Worm (Caenorhabditis elegans): Measurements from ENCODE around the gene nhr-139.
A peak's percentile ranks its signal among the peaks of the same experiment; 100 is the strongest.

nhr-139 gene

ce11 chrV:6991771-6992170, 4.2 kb upstream of the nhr-139 start, which contains the start of gene nhr-162:
Gene nhr-162 (minus strand): TSS chrV:6991871.
- TF ChIP-seq fkh-8 (tag; optimal IDR thresholded peaks at IDR 0.05) (peak; percentile 24), nhr-84 (tag; optimal IDR thresholded peaks at IDR 0.05) (no peak), pag-3 (tag; optimal IDR thresholded peaks at IDR 0.05; ENCODE audit: borderline replicate concordance, insufficient read depth) (no peak), aly-2 (tag; optimal IDR thresholded peaks at IDR 0.05) (no peak), efl-3 (GFP tag; optimal IDR thresholded peaks at IDR 0.05) (no peak), vab-15 (tag; optimal IDR thresholded peaks at IDR 0.05) (no peak), dsc-1 (tag; optimal IDR thresholded peaks at IDR 0.05) (no peak)

- TF ChIP-seq efl-1 (optimal IDR thresholded peaks at IDR 0.05): no peak
- TF ChIP-seq efl-1 (GFP tag; optimal IDR thresholded peaks at IDR 0.05 in 1 of 2): peak in 1 of 2 experiments; percentile 1
- peak; percentile 60 for TF ChIP-seq nhr-85 (tag)
- no peak for TF ChIP-seq elt-3 (tag; optimal IDR thresholded peaks at IDR 0.05)
- peak; percentile 21 for TF ChIP-seq fkh-8 (tag; optimal IDR thresholded peaks at IDR 0.05)
- TF ChIP-seq lin-39 (tag; optimal IDR thresholded peaks at IDR 0.05): no peak
Measured at ce11 chrV:6989626-6990138, 2.1 kb upstream of the nhr-139 start, which contains the start of gene nhr-140. Gene nhr-140 (minus strand): TSS chrV:6989676.

- TF ChIP-seq nhr-90 (tag; optimal IDR thresholded peaks at IDR 0.05; ENCODE audit: poor library complexity): no peak
- no peak for TF ChIP-seq C34B4.2 (tag; optimal IDR thresholded peaks at IDR 0.05)
- TF ChIP-seq pqm-1 (tag; optimal IDR thresholded peaks at IDR 0.05): no peak
- TF ChIP-seq nhr-20 (tag; optimal IDR thresholded peaks at IDR 0.05): no peak
- no peak for TF ChIP-seq C16A3.4 (tag; optimal IDR thresholded peaks at IDR 0.05)
- TF ChIP-seq fos-1 (tag; optimal IDR thresholded peaks at IDR 0.05): no peak
- no peak for TF ChIP-seq dpl-1 (GFP tag; optimal IDR thresholded peaks at IDR 0.05)
- TF ChIP-seq nhr-12 (tag; optimal IDR thresholded peaks at IDR 0.05): no peak
- TF ChIP-seq lir-3 (tag; optimal IDR thresholded peaks at IDR 0.05; ENCODE audit: poor library complexity): no peak
- TF ChIP-seq nhr-28 (tag; optimal IDR thresholded peaks at IDR 0.05): no peak
- TF ChIP-seq nhr-85 (tag): no peak
- TF ChIP-seq rnt-1 (tag; optimal IDR thresholded peaks at IDR 0.05): no peak
- no peak for TF ChIP-seq lin-13 (GFP tag; optimal IDR thresholded peaks at IDR 0.05)
- no peak for TF ChIP-seq nhr-77 (tag; optimal IDR thresholded peaks at IDR 0.05)
Measured at ce11 chrV:6985943-6986342, 1.6 kb downstream of the nhr-139 start, which contains the start of gene nhr-163. Gene nhr-163 (minus strand): TSS chrV:6986043.

- TF ChIP-seq nhr-47 (tag; optimal IDR thresholded peaks at IDR 0.05): no peak
- TF ChIP-seq rnt-1 (tag; optimal IDR thresholded peaks at IDR 0.05): no peak
- no peak for TF ChIP-seq nhr-11 (tag; optimal IDR thresholded peaks at IDR 0.05)
- TF ChIP-seq irx-1 (tag; optimal IDR thresholded peaks at IDR 0.05): no peak
- no peak for TF ChIP-seq F16B12.6 (tag; optimal IDR thresholded peaks at IDR 0.05)
- no peak for TF ChIP-seq xbp-1 (tag; optimal IDR thresholded peaks at IDR 0.05)
- TF ChIP-seq grh-1 (GFP tag; IDR thresholded peaks at IDR 0.05): no peak
- no peak for TF ChIP-seq egl-13 (tag; optimal IDR thresholded peaks at IDR 0.05)
- TF ChIP-seq hlh-17 (GFP tag; optimal IDR thresholded peaks at IDR 0.05; ENCODE audit: borderline replicate concordance): no peak
- TF ChIP-seq unc-30 (tag; optimal IDR thresholded peaks at IDR 0.05): no peak
- TF ChIP-seq lin-13 (GFP tag; optimal IDR thresholded peaks at IDR 0.05): no peak
- TF ChIP-seq mep-1 (tag; optimal IDR thresholded peaks at IDR 0.05): no peak
Measured at ce11 chrV:6982813-6983212, 4.8 kb downstream of the nhr-139 start, which contains the start of gene nhr-161. Gene nhr-161 (minus strand): TSS chrV:6982913.

ce11 chrV:6979019-6979418, 8.6 kb downstream of the nhr-139 start, which contains the start of gene sre-12:
Gene sre-12 (minus strand): TSS chrV:6979119.
- no peak for TF ChIP-seq ets-5 (GFP tag; IDR thresholded peaks at IDR 0.05)
- TF ChIP-seq snpc-4 (tag; optimal IDR thresholded peaks at IDR 0.05): no peak
- TF ChIP-seq alr-1 (tag; optimal IDR thresholded peaks at IDR 0.05; ENCODE audit: borderline replicate concordance): no peak
- TF ChIP-seq vab-15 (tag; optimal IDR thresholded peaks at IDR 0.05): no peak
- TF ChIP-seq pax-3 (tag; optimal IDR thresholded peaks at IDR 0.05): no peak
- no peak for TF ChIP-seq hpl-2 (GFP tag; optimal IDR thresholded peaks at IDR 0.05)
